Worm (Caenorhabditis elegans) whole organism, L4 larva: Measurements from ENCODE around the gene Y56A3A.28.

ENCODE experiments used
- D1046.2 ChIP-seq: fragments of 200-800 bp; sonication (Bioruptor generic); IDR thresholded peaks from 2 replicates; pipeline ENCODE4 v1.3.6; 2022; ENCODE audit warnings: missing genetic modification characterization, missing compliant biosample characterization
- F10B5.3 ChIP-seq: sonication (generic microtip); optimal IDR thresholded peaks from 2 replicates; lab custom pipeline; 2016; ENCODE audit warnings: mild to moderate bottlenecking, missing genetic modification characterization, missing compliant biosample characterization
- F26F4.8 ChIP-seq: fragments of 200-800 bp; sonication (Bioruptor generic); conservative IDR thresholded peaks from 2 replicates; pipeline ENCODE4 v1.3.6; 2022; ENCODE audit warnings: missing genetic modification characterization, missing compliant biosample characterization
- F37D6.2 ChIP-seq: sonication (generic microtip); optimal IDR thresholded peaks from 2 replicates; lab custom pipeline; 2016; ENCODE audit warnings: mild to moderate bottlenecking, missing genetic modification characterization, missing compliant biosample characterization
- F44E2.7 ChIP-seq: fragments of 200-800 bp; sonication (Bioruptor generic); IDR thresholded peaks from 2 replicates; pipeline ENCODE4 v2.1.2; 2022; ENCODE audit warnings: missing genetic modification characterization, missing compliant biosample characterization
- T20F7.1 ChIP-seq: fragments of 200-800 bp; sonication (Bioruptor generic); optimal IDR thresholded peaks from 2 replicates; lab custom pipeline; 2018; ENCODE audit warnings: mild to moderate bottlenecking, missing genetic modification characterization, missing compliant biosample characterization
- T26A8.4 ChIP-seq: fragments of 200-800 bp; sonication (Bioruptor generic); IDR thresholded peaks from 2 replicates; pipeline ENCODE4 v1.3.6; 2022; ENCODE audit warnings: missing genetic modification characterization, missing compliant biosample characterization
- Y105C5A.15 ChIP-seq: fragments of 200-800 bp; sonication (Bioruptor generic); IDR thresholded peaks from 2 replicates; pipeline ENCODE4 v1.3.6; 2022; ENCODE audit warnings: missing genetic modification characterization, missing compliant biosample characterization
- Y5F2A.4 ChIP-seq: fragments of 200-800 bp; sonication (Bioruptor generic); optimal IDR thresholded peaks from 2 replicates; lab custom pipeline; 2018; ENCODE audit warnings: mild to moderate bottlenecking, missing genetic modification characterization, missing compliant biosample characterization
- Y75B8A.6 ChIP-seq: fragments of 200-800 bp; sonication (Bioruptor generic); IDR thresholded peaks from 2 replicates; pipeline ENCODE4 v1.3.6; 2022; ENCODE audit warnings: missing genetic modification reagents, missing genetic modification characterization, missing compliant biosample characterization
- ZK337.2 ChIP-seq: fragments of 200-800 bp; sonication (Bioruptor generic); IDR thresholded peaks from 2 replicates; pipeline ENCODE4 v1.3.6; 2022; ENCODE audit warnings: missing genetic modification reagents, missing genetic modification characterization, missing compliant biosample characterization
- arid-1 ChIP-seq: fragments of 200-800 bp; sonication (Bioruptor generic); conservative IDR thresholded peaks from 2 replicates; pipeline ENCODE4 v1.3.6; 2022; ENCODE audit warnings: missing genetic modification reagents, missing genetic modification characterization, missing compliant biosample characterization
- attf-4 ChIP-seq: sonication (generic microtip); optimal IDR thresholded peaks from 3 replicates; lab custom pipeline; 2017; ENCODE audit warnings: missing biosample characterization, missing genetic modification characterization
- ceh-28 ChIP-seq: fragments of 150-350 bp; optimal IDR thresholded peaks from 2 replicates; lab custom pipeline; 2014; ENCODE audit warnings: missing biosample characterization, missing genetic modification reagents, missing genetic modification characterization
- ceh-32 ChIP-seq: sonication (generic microtip); optimal IDR thresholded peaks from 2 replicates; lab custom pipeline; 2016; ENCODE audit warnings: mild to moderate bottlenecking, missing genetic modification characterization, missing compliant biosample characterization; ENCODE audit not compliant: poor library complexity
- ceh-44 ChIP-seq: fragments of 200-800 bp; sonication (Bioruptor generic); IDR thresholded peaks from 2 replicates; pipeline ENCODE4 v1.3.6; 2022; ENCODE audit warnings: missing genetic modification reagents, missing genetic modification characterization, missing compliant biosample characterization
- ceh-62 ChIP-seq: sonication (generic microtip); optimal IDR thresholded peaks from 2 replicates; lab custom pipeline; 2017; ENCODE audit warnings: missing biosample characterization, missing genetic modification characterization
- ceh-82 ChIP-seq: sonication (generic microtip); optimal IDR thresholded peaks from 2 replicates; lab custom pipeline; 2017; ENCODE audit warnings: missing biosample characterization, missing genetic modification characterization
- cey-2 ChIP-seq: sonication (generic microtip); optimal IDR thresholded peaks from 3 replicates; lab custom pipeline; 2017; ENCODE audit warnings: missing genetic modification characterization, mild to moderate bottlenecking, missing compliant biosample characterization, antibody characterized with exemption, borderline replicate concordance; ENCODE audit not compliant: insufficient read depth
- ctbp-1 ChIP-seq: fragments of 200-800 bp; sonication (Bioruptor generic); IDR thresholded peaks from 2 replicates; pipeline ENCODE4 v1.3.6; 2022; ENCODE audit warnings: missing genetic modification reagents, missing genetic modification characterization, missing compliant biosample characterization
- daf-12 ChIP-seq: fragments of 150-350 bp; optimal IDR thresholded peaks from 2 replicates; lab custom pipeline; 2014; ENCODE audit warnings: missing biosample characterization, missing genetic modification reagents, missing genetic modification characterization
- daf-19 ChIP-seq: fragments of 200-800 bp; sonication (Bioruptor generic); conservative IDR thresholded peaks from 2 replicates; pipeline ENCODE4 v1.3.6; 2022; ENCODE audit warnings: missing genetic modification characterization, missing compliant biosample characterization
- dmd-8 ChIP-seq: fragments of 200-800 bp; sonication (Bioruptor generic); IDR thresholded peaks from 2 replicates; pipeline ENCODE4 v1.3.6; 2022; ENCODE audit warnings: missing genetic modification characterization, missing compliant biosample characterization
- dpl-1 ChIP-seq: fragments of 150-350 bp; optimal IDR thresholded peaks from 2 replicates; lab custom pipeline; 2014; ENCODE audit warnings: missing biosample characterization, missing genetic modification reagents, missing genetic modification characterization
- dve-1 ChIP-seq: sonication (generic microtip); optimal IDR thresholded peaks from 2 replicates; lab custom pipeline; 2017; ENCODE audit warnings: antibody characterized with exemption, mild to moderate bottlenecking, missing genetic modification characterization, missing compliant biosample characterization; ENCODE audit not compliant: insufficient read depth
- fkh-10 ChIP-seq: fragments of 150-350 bp; optimal IDR thresholded peaks from 2 replicates; lab custom pipeline; 2014; ENCODE audit warnings: missing biosample characterization, missing genetic modification reagents, missing genetic modification characterization
- gei-8 ChIP-seq: fragments of 200-800 bp; sonication (Bioruptor generic); optimal IDR thresholded peaks from 2 replicates; lab custom pipeline; 2018; ENCODE audit warnings: mild to moderate bottlenecking, missing genetic modification characterization, missing compliant biosample characterization
- hmg-1.1 ChIP-seq: fragments of 200-800 bp; sonication (Bioruptor generic); IDR thresholded peaks from 2 replicates; pipeline ENCODE4 v1.3.6; 2022; ENCODE audit warnings: missing genetic modification reagents, missing genetic modification characterization, missing compliant biosample characterization
- jun-1 ChIP-seq: fragments of 150-350 bp; optimal IDR thresholded peaks from 2 replicates; lab custom pipeline; 2014; ENCODE audit warnings: missing biosample characterization, missing genetic modification reagents, missing genetic modification characterization
- lin-13 ChIP-seq: fragments of 150-350 bp; optimal IDR thresholded peaks from 2 replicates; lab custom pipeline; 2014; ENCODE audit warnings: missing biosample characterization, missing genetic modification reagents, missing genetic modification characterization
- lin-38 ChIP-seq: fragments of 200-800 bp; sonication (Bioruptor generic); IDR thresholded peaks from 2 replicates; pipeline ENCODE4 v1.3.6; 2022; ENCODE audit warnings: missing genetic modification reagents, missing genetic modification characterization, missing compliant biosample characterization
- lir-3 ChIP-seq: sonication (generic microtip); optimal IDR thresholded peaks from 2 replicates; lab custom pipeline; 2016; ENCODE audit warnings: mild to moderate bottlenecking, missing genetic modification characterization, missing compliant biosample characterization
- madf-5 ChIP-seq, 2 experiments: fragments of 200-800 bp; sonication (Bioruptor generic); IDR thresholded peaks; 2 replicates each; pipeline ENCODE4 v1.3.6; 2022; ENCODE audit warnings: missing compliant biosample characterization in 2 of 2, missing genetic modification characterization in 2 of 2
- mdl-1 ChIP-seq, 2 experiments: fragments of 150-350 bp in 1 of 2; sonication (generic microtip) in 1 of 2; optimal IDR thresholded peaks; 2 replicates each; lab custom pipeline; 2014 to 2017; ENCODE audit warnings: missing biosample characterization in 2 of 2, missing genetic modification characterization in 2 of 2
- mxl-2 ChIP-seq: fragments of 200-800 bp; sonication (Bioruptor generic); conservative IDR thresholded peaks from 2 replicates; pipeline ENCODE4 v1.3.6; 2022; ENCODE audit warnings: missing genetic modification reagents, missing genetic modification characterization, missing compliant biosample characterization
- nhr-10 ChIP-seq: fragments of 150-350 bp; optimal IDR thresholded peaks from 2 replicates; lab custom pipeline; 2014; ENCODE audit warnings: missing biosample characterization, missing genetic modification characterization
- nhr-102 ChIP-seq: sonication (generic microtip); optimal IDR thresholded peaks from 2 replicates; lab custom pipeline; 2016; ENCODE audit warnings: mild to moderate bottlenecking, missing genetic modification characterization, moderate library complexity, missing compliant biosample characterization
- nhr-111 ChIP-seq: fragments of 200-800 bp; sonication (Bioruptor generic); optimal IDR thresholded peaks from 2 replicates; lab custom pipeline; 2018; ENCODE audit warnings: mild to moderate bottlenecking, missing genetic modification characterization, missing compliant biosample characterization
- nhr-28 ChIP-seq: fragments of 150-350 bp; optimal IDR thresholded peaks from 2 replicates; lab custom pipeline; 2014; ENCODE audit warnings: missing biosample characterization, missing genetic modification characterization
- nhr-41 ChIP-seq: fragments of 200-800 bp; sonication (Bioruptor generic); IDR thresholded peaks from 2 replicates; pipeline ENCODE4 v1.3.6; 2022; ENCODE audit warnings: missing genetic modification reagents, missing genetic modification characterization, missing compliant biosample characterization
- nhr-48 ChIP-seq: sonication (generic microtip); optimal IDR thresholded peaks from 2 replicates; lab custom pipeline; 2016; ENCODE audit warnings: mild to moderate bottlenecking, missing genetic modification characterization, missing compliant biosample characterization
- nhr-76 ChIP-seq: fragments of 150-350 bp; optimal IDR thresholded peaks from 2 replicates; lab custom pipeline; 2014; ENCODE audit warnings: missing biosample characterization, missing genetic modification characterization
- nhr-77 ChIP-seq: fragments of 150-350 bp; optimal IDR thresholded peaks from 2 replicates; lab custom pipeline; 2014; ENCODE audit warnings: missing biosample characterization, missing genetic modification characterization
- pha-4 ChIP-seq, 2 experiments: fragments of 150-350 bp in 1 of 2; fragments of 200-800 bp in 1 of 2; sonication (Bioruptor generic) in 1 of 2; IDR thresholded peaks in 1 of 2; optimal IDR thresholded peaks in 1 of 2; 2 replicates each; pipeline versions ENCODE4 v1.3.6 to Lab custom; 2014 to 2022; ENCODE audit warnings: missing genetic modification characterization in 2 of 2, missing genetic modification reagents in 2 of 2, missing biosample characterization in 1 of 2, missing compliant biosample characterization in 1 of 2
- php-3 ChIP-seq: fragments of 200-800 bp; sonication (Bioruptor generic); IDR thresholded peaks from 2 replicates; pipeline ENCODE4 v1.3.6; 2022; ENCODE audit warnings: missing genetic modification reagents, missing genetic modification characterization, missing compliant biosample characterization
- tag-97 ChIP-seq: fragments of 200-800 bp; sonication (Bioruptor generic); IDR thresholded peaks from 2 replicates; pipeline ENCODE4 v1.3.6; 2022; ENCODE audit warnings: missing genetic modification characterization, missing compliant biosample characterization
- unc-39 ChIP-seq: sonication (generic microtip); optimal IDR thresholded peaks from 2 replicates; lab custom pipeline; 2017; ENCODE audit warnings: missing biosample characterization, missing genetic modification characterization
- vab-7 ChIP-seq: fragments of 200-800 bp; sonication (Bioruptor generic); IDR thresholded peaks from 2 replicates; pipeline ENCODE4 v1.3.6; 2022; ENCODE audit warnings: missing genetic modification reagents, missing genetic modification characterization, missing compliant biosample characterization
- zfp-2 ChIP-seq: sonication (generic microtip); optimal IDR thresholded peaks from 2 replicates; lab custom pipeline; 2016; ENCODE audit warnings: mild to moderate bottlenecking, missing genetic modification characterization, missing compliant biosample characterization
- zip-2 ChIP-seq: fragments of 150-350 bp; optimal IDR thresholded peaks from 2 replicates; lab custom pipeline; 2014; ENCODE audit warnings: missing biosample characterization, missing genetic modification characterization
- ztf-7 ChIP-seq: fragments of 150-350 bp; optimal IDR thresholded peaks from 2 replicates; lab custom pipeline; 2014; ENCODE audit warnings: missing biosample characterization, missing genetic modification characterization

Gene Y56A3A.28

DNA sequence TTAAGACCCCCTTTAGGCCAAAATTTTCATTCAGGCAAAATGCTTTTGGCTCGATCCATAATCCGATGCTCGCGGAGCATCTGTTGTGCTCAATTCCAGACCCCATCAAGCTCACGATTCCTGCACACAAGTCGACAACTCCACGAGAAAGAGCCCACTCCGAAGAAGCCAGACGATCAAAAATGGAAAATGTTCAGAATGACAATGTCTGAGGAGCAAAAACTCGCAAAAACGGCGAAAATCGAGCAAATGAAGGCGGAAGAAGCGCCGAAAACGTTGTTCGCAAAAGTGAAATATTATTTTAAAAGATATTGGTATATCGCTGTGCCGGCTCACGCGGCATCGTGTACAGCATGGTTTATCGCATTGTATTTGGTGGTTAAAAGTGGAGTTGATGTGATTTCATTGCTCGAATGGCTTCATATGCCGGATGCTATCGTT lies 49.5 kb downstream of the Y56A3A.28 start, which contains the start of gene Y56A3A.22:
Gene Y56A3A.22 (plus strand): TSS at position 35 of the 441 bp plus-strand sequence.
- no peak for TF ChIP-seq ceh-44 (GFP tag; lab: Robert Waterston, UW)
- TF ChIP-seq fkh-10 (GFP tag; lab: Kevin White, UChicago), result no peak
- TF ChIP-seq unc-39 (tag; lab: Kevin White, UChicago), result no peak
- no peak for TF ChIP-seq Y75B8A.6 (GFP tag; lab: Robert Waterston, UW)
- TF ChIP-seq F26F4.8 (GFP tag; lab: Robert Waterston, UW), result no peak
- TF ChIP-seq ctbp-1 (GFP tag; lab: Robert Waterston, UW), result 0 out of 2 replicates have a peak, but pooled peaks have one; percentile 37
- TF ChIP-seq ceh-32 (tag; lab: Kevin White, UChicago), result no peak
- TF ChIP-seq dve-1, result peak; percentile 43
- TF ChIP-seq zfp-2, result no peak
- TF ChIP-seq arid-1, result peak; percentile 83
- no peak for TF ChIP-seq php-3 (GFP tag; lab: Robert Waterston, UW)
- TF ChIP-seq jun-1, result peak; percentile 22
- TF ChIP-seq T20F7.1 (GFP tag; lab: Kevin White, UChicago), result no peak
- TF ChIP-seq F10B5.3, result no peak
- peak; percentile 14 for TF ChIP-seq nhr-48
- no peak for TF ChIP-seq nhr-10 (tag; lab: Kevin White, UChicago)
- TF ChIP-seq D1046.2, result no peak; the same call in 1 of the 2 replicates
- TF ChIP-seq nhr-102 (tag; lab: Kevin White, UChicago), result peak; percentile 74
- TF ChIP-seq tag-97, result no peak
- TF ChIP-seq mdl-1 (tag; optimal IDR thresholded peaks at IDR 0.05; lab: Kevin White, UChicago), result no peak
- peak; percentile 73 for TF ChIP-seq Y5F2A.4
- peak; percentile 39; the same call in 1 of the 2 replicates for TF ChIP-seq vab-7 (GFP tag; lab: Robert Waterston, UW)
- no peak for TF ChIP-seq ceh-28
- no peak for TF ChIP-seq nhr-41 (GFP tag; lab: Robert Waterston, UW)
- no peak for TF ChIP-seq nhr-77 (tag; lab: Kevin White, UChicago)
- TF ChIP-seq lin-13 (GFP tag; lab: Kevin White, UChicago), result no peak
- TF ChIP-seq ceh-82 (tag; lab: Kevin White, UChicago), result no peak
- TF ChIP-seq pha-4 (GFP tag; IDR thresholded peaks at IDR 0.05; lab: Robert Waterston, UW), result peak; percentile 58; the same call in 1 of the 2 replicates
- TF ChIP-seq pha-4 (tag; optimal IDR thresholded peaks at IDR 0.05; lab: Kevin White, UChicago), result no peak
- TF ChIP-seq madf-5 (GFP tag; IDR thresholded peaks at IDR 0.05; lab: Robert Waterston, UW), result no peak
- no peak for TF ChIP-seq daf-12 (tag; lab: Kevin White, UChicago)
- TF ChIP-seq Y105C5A.15 (GFP tag; lab: Robert Waterston, UW), result no peak
- peak; percentile 78 for TF ChIP-seq gei-8 (GFP tag; lab: Kevin White, UChicago)
- no peak for TF ChIP-seq mxl-2 (GFP tag; lab: Robert Waterston, UW)
- TF ChIP-seq F37D6.2 (tag; lab: Kevin White, UChicago), result no peak
- TF ChIP-seq nhr-28 (tag; lab: Kevin White, UChicago), result no peak
- TF ChIP-seq T26A8.4 (GFP tag; lab: Robert Waterston, UW), result peak; percentile 85
- peak; percentile 27; the same call in 1 of the 2 replicates for TF ChIP-seq hmg-1.1
- TF ChIP-seq daf-19, result no peak
- no peak for TF ChIP-seq F44E2.7 (GFP tag; lab: Robert Waterston, UW)
- peak; percentile 65 for TF ChIP-seq nhr-111
- TF ChIP-seq attf-4 (tag; lab: Kevin White, UChicago), result no peak
- no peak for TF ChIP-seq nhr-76 (tag; lab: Kevin White, UChicago)
- TF ChIP-seq ZK337.2 (GFP tag; lab: Robert Waterston, UW), result no peak
- TF ChIP-seq dmd-8 (GFP tag; lab: Robert Waterston, UW), result no peak
- no peak for TF ChIP-seq dpl-1
- TF ChIP-seq lir-3 (tag; lab: Kevin White, UChicago), result no peak
- no peak for TF ChIP-seq ztf-7
- TF ChIP-seq cey-2 (tag; lab: Kevin White, UChicago), result no peak
- TF ChIP-seq zip-2, result no peak
- TF ChIP-seq lin-38 (GFP tag; lab: Robert Waterston, UW), result peak; percentile 55
- TF ChIP-seq ceh-62 (tag; lab: Kevin White, UChicago), result no peak
